Worm (Caenorhabditis elegans) whole organism, midembryonic: ENCODE measurements around the gene apl-1.

ENCODE experiments used
- cog-1 ChIP-seq: sonication (generic microtip); optimal IDR thresholded peaks from 2 replicates; lab custom pipeline; 2016; ENCODE audit warnings: missing genetic modification characterization, missing compliant biosample characterization
- flt-1 ChIP-seq: fragments of 200-800 bp; sonication (Bioruptor generic); IDR thresholded peaks from 2 replicates; pipeline ENCODE4 v1.3.6; 2022; ENCODE audit warnings: missing genetic modification characterization, missing compliant biosample characterization
- klf-2 ChIP-seq: fragments of 200-800 bp; sonication (Bioruptor generic); conservative IDR thresholded peaks from 2 replicates; pipeline ENCODE4 v1.3.6; 2022; ENCODE audit warnings: missing genetic modification reagents, missing genetic modification characterization, missing compliant biosample characterization
- ref-1 ChIP-seq: fragments of 200-800 bp; sonication (Bioruptor generic); conservative IDR thresholded peaks from 2 replicates; pipeline ENCODE4 v1.3.6; 2022; ENCODE audit warnings: missing genetic modification reagents, missing genetic modification characterization, missing compliant biosample characterization
- tab-1 ChIP-seq: fragments of 200-800 bp; sonication (Bioruptor generic); IDR thresholded peaks from 2 replicates; pipeline ENCODE4 v1.3.6; 2022; ENCODE audit warnings: missing genetic modification characterization, missing compliant biosample characterization
- ztf-23 ChIP-seq: fragments of 200-800 bp; sonication (Bioruptor generic); IDR thresholded peaks from 2 replicates; pipeline ENCODE4 v1.3.6; 2022; ENCODE audit warnings: missing genetic modification reagents, missing genetic modification characterization, missing compliant biosample characterization
- ztf-29 ChIP-seq: fragments of 200-800 bp; sonication (Bioruptor generic); IDR thresholded peaks from 2 replicates; pipeline ENCODE4 v1.3.6; 2022; ENCODE audit warnings: missing genetic modification reagents, missing genetic modification characterization, missing compliant biosample characterization

DNA sequence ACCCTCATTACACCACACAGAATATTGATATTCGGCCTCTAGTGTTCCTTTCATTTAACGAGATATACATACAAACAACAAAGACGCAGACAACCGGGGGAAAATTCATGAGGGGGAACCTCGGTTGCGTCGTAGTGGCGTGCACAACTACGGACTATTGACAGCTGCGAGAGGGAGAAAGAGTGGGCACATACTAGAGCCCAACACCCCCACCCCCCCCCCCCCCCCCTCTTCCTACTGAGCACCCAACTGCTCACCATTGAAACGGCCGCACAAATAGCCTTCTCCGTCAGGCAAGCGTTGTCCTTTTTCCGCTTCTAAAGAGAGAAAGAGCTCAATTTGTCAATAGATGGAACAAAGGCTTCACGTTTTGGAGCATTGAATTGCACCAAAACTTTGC lies 23.5 kb upstream of the apl-1 start:
- TF ChIP-seq tab-1 (GFP tag; lab: Robert Waterston, UW) = no peak
- no peak for TF ChIP-seq ref-1 (GFP tag; lab: Robert Waterston, UW)
- no peak for TF ChIP-seq flt-1 (GFP tag; lab: Robert Waterston, UW)
- TF ChIP-seq klf-2 (GFP tag; lab: Robert Waterston, UW) = no peak
- no peak for TF ChIP-seq ztf-23 (GFP tag; lab: Robert Waterston, UW)
- no peak for TF ChIP-seq ztf-29 (GFP tag; lab: Robert Waterston, UW)
- TF ChIP-seq cog-1 (tag; lab: Kevin White, UChicago) = peak; percentile 77
